Fruit fly (Drosophila melanogaster): ENCODE measurements around the gene CG42394.

CG42394 gene

dm6 chr3R:10886462-10887315 is 37.1 kb downstream of the CG42394 start (continued):
- peak; percentile 62 for TF ChIP-seq CG2202 (tag; optimal IDR thresholded peaks at IDR 0.05)
- peak; percentile 74 for TF ChIP-seq schlank (tag; optimal IDR thresholded peaks at IDR 0.05)
- peak; percentile 48 for TF ChIP-seq trh (GFP tag; optimal IDR thresholded peaks at IDR 0.05)
- peak; percentile 33 for TF ChIP-seq luna (GFP tag; optimal IDR thresholded peaks at IDR 0.05)
- peak; percentile 72 for TF ChIP-seq exex (tag; optimal IDR thresholded peaks at IDR 0.05)
- peak; percentile 74 for TF ChIP-seq al (GFP tag; IDR thresholded peaks at IDR 0.05)
- TF ChIP-seq CG12659 (GFP tag; optimal IDR thresholded peaks at IDR 0.05), result peak; percentile 94
- peak; percentile 83 for TF ChIP-seq nerfin-1 (tag; optimal IDR thresholded peaks at IDR 0.05)
- TF ChIP-seq Ada2b (GFP tag; IDR thresholded peaks at IDR 0.05), result peak; percentile 85
- TF ChIP-seq CG15269 (tag; optimal IDR thresholded peaks at IDR 0.05), result peak; percentile 94
- TF ChIP-seq prd (optimal IDR thresholded peaks at IDR 0.05), result no peak
- TF ChIP-seq prd (GFP tag; IDR thresholded peaks at IDR 0.05), result peak; percentile 86
- peak; percentile 64 for TF ChIP-seq da (GFP tag; optimal IDR thresholded peaks at IDR 0.05)
- peak; percentile 95 for TF ChIP-seq CG15073 (GFP tag; optimal IDR thresholded peaks at IDR 0.05)
- TF ChIP-seq CG6175 (GFP tag; IDR thresholded peaks at IDR 0.05), result no peak; the same call in 2 of the 3 replicates
- TF ChIP-seq CG33557 (GFP tag; optimal IDR thresholded peaks at IDR 0.05), result peak; percentile 84
- TF ChIP-seq D (optimal IDR thresholded peaks at IDR 0.05), result no peak
- peak; percentile 81 for TF ChIP-seq D (GFP tag; optimal IDR thresholded peaks at IDR 0.05)
- TF ChIP-seq ranshi (GFP tag; IDR thresholded peaks at IDR 0.05), result peak; percentile 90
- TF ChIP-seq CG15479 (GFP tag; optimal IDR thresholded peaks at IDR 0.05), result no peak
- peak; percentile 57; the same call in 1 of the 2 replicates for TF ChIP-seq sens-2 (GFP tag; IDR thresholded peaks at IDR 0.05)
- peak; percentile 80 for TF ChIP-seq lbe (GFP tag; optimal IDR thresholded peaks at IDR 0.05)
- TF ChIP-seq Hr39 (optimal IDR thresholded peaks at IDR 0.05), result no peak
- no peak for TF ChIP-seq CG14860 (GFP tag; IDR thresholded peaks at IDR 0.05; ENCODE audit: partially characterized antibody)
- TF ChIP-seq CG2129 (GFP tag; IDR thresholded peaks at IDR 0.05; ENCODE audit: partially characterized antibody), result no peak
- TF ChIP-seq CG15514 (GFP tag; optimal IDR thresholded peaks at IDR 0.05), result peak; percentile 71
- TF ChIP-seq Nf-YC (tag; optimal IDR thresholded peaks at IDR 0.05), result peak; percentile 80
- TF ChIP-seq CG7271 (tag; optimal IDR thresholded peaks at IDR 0.05), result peak; percentile 14
- peak; percentile 78 for TF ChIP-seq ssp (GFP tag; IDR thresholded peaks at IDR 0.05)
- TF ChIP-seq CG9609 (GFP tag; optimal IDR thresholded peaks at IDR 0.05), result peak; percentile 70
- peak; percentile 94 for TF ChIP-seq odd (GFP tag; optimal IDR thresholded peaks at IDR 0.05)
- 0 out of 2 replicates have a peak, but pooled peaks have one; percentile 8 for TF ChIP-seq CG16779 (GFP tag; IDR thresholded peaks at IDR 0.05)
- peak; percentile 69 for TF ChIP-seq CG12942 (GFP tag; optimal IDR thresholded peaks at IDR 0.05)
- TF ChIP-seq CG10431 (GFP tag; optimal IDR thresholded peaks at IDR 0.05), result peak; percentile 49
- TF ChIP-seq unc-4 (GFP tag; IDR thresholded peaks at IDR 0.05; ENCODE audit: partially characterized antibody), result 0 out of 2 replicates have a peak, but pooled peaks have one; percentile 35
- peak; percentile 91 for TF ChIP-seq Xrp1 (GFP tag; IDR thresholded peaks at IDR 0.05)
- TF ChIP-seq Blimp-1 (GFP tag; optimal IDR thresholded peaks at IDR 0.05), result peak; percentile 85
- no peak for TF ChIP-seq CG6791 (GFP tag; IDR thresholded peaks at IDR 0.05; ENCODE audit: partially characterized antibody)
- TF ChIP-seq ap (GFP tag; IDR thresholded peaks at IDR 0.05), result peak; percentile 77
- peak; percentile 79 for TF ChIP-seq CG8944 (GFP tag; optimal IDR thresholded peaks at IDR 0.05)
- peak; percentile 89 for TF ChIP-seq CG7786 (GFP tag; optimal IDR thresholded peaks at IDR 0.05)
- TF ChIP-seq vfl (GFP tag; optimal IDR thresholded peaks at IDR 0.05), result peak; percentile 82
- peak; percentile 71 for TF ChIP-seq tx (GFP tag; optimal IDR thresholded peaks at IDR 0.05)
- TF ChIP-seq CG1603 (tag; optimal IDR thresholded peaks at IDR 0.05), result peak; percentile 53
- peak; percentile 66; the same call in 2 of the 3 replicates for TF ChIP-seq CG3726 (GFP tag; IDR thresholded peaks at IDR 0.05)
- peak; percentile 81 for TF ChIP-seq CG17568 (GFP tag; optimal IDR thresholded peaks at IDR 0.05)
- TF ChIP-seq Sry-δ (GFP tag; optimal IDR thresholded peaks at IDR 0.05), result peak; percentile 40
- TF ChIP-seq hb (GFP tag; IDR thresholded peaks at IDR 0.05; ENCODE audit: partially characterized antibody), result no peak
- peak; percentile 47 for TF ChIP-seq btn (GFP tag; optimal IDR thresholded peaks at IDR 0.05)

All from whole organism, embryonic.